Fruit fly (Drosophila melanogaster) whole organism, prepupa: Measurements from ENCODE around the gene CG18558.
A peak's percentile ranks its signal among the peaks of the same experiment; 100 is the strongest.

ENCODE experiments used
- Blimp-1 ChIP-seq: fragments of 200-800 bp; sonication (Bioruptor generic); optimal IDR thresholded peaks from 3 replicates; lab custom pipeline; 2017; ENCODE audit warnings: missing biosample characterization, missing genetic modification characterization, mild to moderate bottlenecking, moderate library complexity, missing genetic modification reagents
- CG10631 ChIP-seq: fragments of 200-800 bp; sonication (Bioruptor generic); optimal IDR thresholded peaks from 2 replicates; lab custom pipeline; 2016; ENCODE audit warnings: missing biosample characterization, missing genetic modification characterization
- CG10669 ChIP-seq: fragments of 200-800 bp; sonication (Bioruptor generic); optimal IDR thresholded peaks from 3 replicates; lab custom pipeline; 2018; ENCODE audit warnings: missing biosample characterization, mild to moderate bottlenecking, missing genetic modification characterization, moderate library complexity
- CG11294 ChIP-seq: fragments of 200-800 bp; sonication (Bioruptor generic); IDR thresholded peaks from 2 replicates; pipeline ENCODE4 v1.3.6; 2022; ENCODE audit warnings: missing biosample characterization, missing genetic modification characterization
- CG11762 ChIP-seq: fragments of 200-800 bp; sonication (Bioruptor generic); optimal IDR thresholded peaks from 3 replicates; lab custom pipeline; 2016; ENCODE audit warnings: missing biosample characterization, missing genetic modification characterization; ENCODE audit not compliant: insufficient read depth
- CG11902 ChIP-seq: fragments of 200-800 bp; sonication (Bioruptor generic); optimal IDR thresholded peaks from 3 replicates; lab custom pipeline; 2016; ENCODE audit warnings: missing biosample characterization, missing genetic modification characterization
- CG15336 ChIP-seq: fragments of 200-800 bp; sonication (Bioruptor generic); IDR thresholded peaks from 2 replicates; pipeline ENCODE4 v1.3.6; 2022; ENCODE audit warnings: missing biosample characterization, missing genetic modification characterization
- CG1621 ChIP-seq: fragments of 200-800 bp; sonication (Bioruptor generic); optimal IDR thresholded peaks from 3 replicates; lab custom pipeline; 2018; ENCODE audit warnings: missing biosample characterization, mild to moderate bottlenecking, missing genetic modification characterization
- CG16779 ChIP-seq: fragments of 200-800 bp; sonication (Bioruptor generic); optimal IDR thresholded peaks from 3 replicates; lab custom pipeline; 2017; ENCODE audit warnings: missing biosample characterization, mild to moderate bottlenecking, missing genetic modification characterization
- CG31627 ChIP-seq: fragments of 200-800 bp; sonication (Bioruptor generic); optimal IDR thresholded peaks from 3 replicates; lab custom pipeline; 2016; ENCODE audit warnings: missing biosample characterization, missing genetic modification characterization
- CG32006 ChIP-seq: fragments of 200-800 bp; sonication (Bioruptor generic); optimal IDR thresholded peaks from 3 replicates; lab custom pipeline; 2017; ENCODE audit warnings: missing biosample characterization, mild to moderate bottlenecking, missing genetic modification characterization
- CG34406 ChIP-seq: fragments of 200-800 bp; sonication (Bioruptor generic); optimal IDR thresholded peaks from 3 replicates; lab custom pipeline; 2016; ENCODE audit warnings: missing biosample characterization, missing genetic modification characterization
- CG3919 ChIP-seq: fragments of 200-800 bp; sonication (Bioruptor generic); optimal IDR thresholded peaks from 3 replicates; lab custom pipeline; 2016; ENCODE audit warnings: missing biosample characterization, missing genetic modification characterization
- CG4318 ChIP-seq: fragments of 200-800 bp; sonication (Bioruptor generic); optimal IDR thresholded peaks from 3 replicates; lab custom pipeline; 2017; ENCODE audit warnings: missing biosample characterization, mild to moderate bottlenecking, missing genetic modification characterization
- CG6163 ChIP-seq: fragments of 200-800 bp; sonication (Bioruptor generic); IDR thresholded peaks from 3 replicates; pipeline ENCODE4 v1.3.6; 2022; ENCODE audit warnings: missing biosample characterization, missing genetic modification characterization
- CG6854 ChIP-seq: fragments of 200-800 bp; sonication (Bioruptor generic); optimal IDR thresholded peaks from 2 replicates; lab custom pipeline; 2017; ENCODE audit warnings: missing biosample characterization, mild to moderate bottlenecking, missing genetic modification characterization
- CG7368 ChIP-seq: fragments of 200-800 bp; sonication (Bioruptor generic); optimal IDR thresholded peaks from 3 replicates; lab custom pipeline; 2016; ENCODE audit warnings: missing biosample characterization, missing genetic modification characterization
- CG8119 ChIP-seq: fragments of 200-800 bp; sonication (Bioruptor generic); IDR thresholded peaks from 3 replicates; pipeline ENCODE4 v1.3.6; 2022; ENCODE audit warnings: missing biosample characterization, missing genetic modification characterization
- CG8319 ChIP-seq: fragments of 200-800 bp; sonication (Bioruptor generic); optimal IDR thresholded peaks from 3 replicates; lab custom pipeline; 2016; ENCODE audit warnings: missing biosample characterization, missing genetic modification characterization
- CG8632 ChIP-seq: fragments of 200-800 bp; sonication (Bioruptor generic); optimal IDR thresholded peaks from 3 replicates; lab custom pipeline; 2016; ENCODE audit warnings: missing biosample characterization, missing genetic modification characterization
- CG9139 ChIP-seq: fragments of 200-800 bp; sonication (Bioruptor generic); optimal IDR thresholded peaks from 3 replicates; lab custom pipeline; 2017; ENCODE audit warnings: missing biosample characterization, mild to moderate bottlenecking, missing genetic modification characterization
- Eip75B ChIP-seq: fragments of 200-800 bp; sonication (Bioruptor generic); optimal IDR thresholded peaks from 3 replicates; lab custom pipeline; 2016; ENCODE audit warnings: missing biosample characterization, missing genetic modification characterization
- Eip78C ChIP-seq: fragments of 200-800 bp; sonication (Bioruptor generic); peaks from one replicate; lab custom pipeline; 2016; ENCODE audit warnings: missing biosample characterization, missing genetic modification characterization
- Eip93F ChIP-seq: fragments of 200-800 bp; sonication (Bioruptor generic); optimal IDR thresholded peaks from 2 replicates; lab custom pipeline; 2016; ENCODE audit warnings: missing biosample characterization, mild to moderate bottlenecking, missing genetic modification characterization
- Ets21C ChIP-seq: fragments of 200-800 bp; sonication (Bioruptor generic); optimal IDR thresholded peaks from 3 replicates; lab custom pipeline; 2016; ENCODE audit warnings: missing biosample characterization, missing genetic modification characterization
- Gug ChIP-seq: fragments of 200-800 bp; sonication (Bioruptor generic); IDR thresholded peaks from 2 replicates; pipeline ENCODE4 v1.3.6; 2022; ENCODE audit warnings: missing biosample characterization, missing genetic modification characterization
- Hr38 ChIP-seq: sonication (Bioruptor generic); optimal IDR thresholded peaks from 2 replicates; lab custom pipeline; 2016; ENCODE audit warnings: missing biosample characterization, missing genetic modification characterization
- Hr39 ChIP-seq: fragments of 200-800 bp; sonication (Bioruptor generic); optimal IDR thresholded peaks from 2 replicates; lab custom pipeline; 2016; ENCODE audit warnings: missing biosample characterization, missing genetic modification characterization
- Hr4 ChIP-seq: fragments of 200-800 bp; sonication (Bioruptor generic); optimal IDR thresholded peaks from 3 replicates; lab custom pipeline; 2016; ENCODE audit warnings: missing biosample characterization, missing genetic modification characterization
- Sox102F ChIP-seq: fragments of 200-800 bp; sonication (Bioruptor generic); optimal IDR thresholded peaks from 2 replicates; lab custom pipeline; 2016; ENCODE audit warnings: missing biosample characterization, mild to moderate bottlenecking, missing genetic modification characterization
- Sox14 ChIP-seq: fragments of 200-800 bp; sonication (Bioruptor generic); optimal IDR thresholded peaks from 3 replicates; lab custom pipeline; 2016; ENCODE audit warnings: missing biosample characterization, missing genetic modification characterization
- dac ChIP-seq: fragments of 200-800 bp; sonication (Bioruptor generic); optimal IDR thresholded peaks from 2 replicates; lab custom pipeline; 2017; ENCODE audit warnings: missing biosample characterization, mild to moderate bottlenecking, missing genetic modification characterization
- esn ChIP-seq: fragments of 200-800 bp; sonication (Bioruptor generic); optimal IDR thresholded peaks from 2 replicates; lab custom pipeline; 2016; ENCODE audit warnings: missing biosample characterization, mild to moderate bottlenecking, missing genetic modification characterization, moderate library complexity
- fd59A ChIP-seq: fragments of 200-800 bp; sonication (Bioruptor generic); optimal IDR thresholded peaks from 2 replicates; lab custom pipeline; 2017; ENCODE audit warnings: missing biosample characterization, mild to moderate bottlenecking, missing genetic modification characterization, missing genetic modification reagents
- fd85E ChIP-seq: fragments of 200-800 bp; sonication (Bioruptor generic); optimal IDR thresholded peaks from 3 replicates; lab custom pipeline; 2016; ENCODE audit warnings: missing biosample characterization, missing genetic modification characterization
- fkh ChIP-seq: fragments of 200-800 bp; sonication (Bioruptor generic); optimal IDR thresholded peaks from 3 replicates; lab custom pipeline; 2017; ENCODE audit warnings: missing biosample characterization, mild to moderate bottlenecking, missing genetic modification characterization, moderate library complexity
- lz ChIP-seq: fragments of 200-800 bp; sonication (Bioruptor generic); optimal IDR thresholded peaks from 3 replicates; lab custom pipeline; 2016; ENCODE audit warnings: missing biosample characterization, missing genetic modification characterization
- pdm3 ChIP-seq: fragments of 200-800 bp; sonication (Bioruptor generic); optimal IDR thresholded peaks from 3 replicates; lab custom pipeline; 2016; ENCODE audit warnings: missing biosample characterization, missing genetic modification characterization
- salr ChIP-seq, 2 experiments: fragments of 200-800 bp; sonication (Bioruptor generic); optimal IDR thresholded peaks; 3 replicates each; lab custom pipeline; 2016 to 2018; ENCODE audit warnings: missing biosample characterization in 2 of 2, missing genetic modification characterization in 2 of 2, mild to moderate bottlenecking in 1 of 2
- svp ChIP-seq: fragments of 200-800 bp; sonication (Bioruptor generic); peaks from one replicate; lab custom pipeline; 2016; ENCODE audit warnings: missing biosample characterization, missing genetic modification characterization
- topi ChIP-seq: fragments of 200-800 bp; sonication (Bioruptor generic); optimal IDR thresholded peaks from 3 replicates; lab custom pipeline; 2016; ENCODE audit warnings: missing biosample characterization, missing genetic modification characterization
- vri ChIP-seq: fragments of 200-800 bp; sonication (Bioruptor generic); optimal IDR thresholded peaks from 3 replicates; lab custom pipeline; 2016; ENCODE audit warnings: missing biosample characterization, mild to moderate bottlenecking, missing genetic modification characterization

Gene CG18558

dm6 chr2L:2874542-2875194, 30.4 kb upstream of the CG18558 start, which contains the start of gene CG8814 (continued):
- TF ChIP-seq Blimp-1 (GFP tag; lab: Kevin White, UChicago): peak; percentile 46
- TF ChIP-seq CG10669 (GFP tag; lab: Kevin White, UChicago): peak; percentile 37
- TF ChIP-seq Eip78C: peak; percentile 79
- peak; percentile 39 for TF ChIP-seq CG4318
- TF ChIP-seq CG1621 (tag; lab: Kevin White, UChicago): peak; percentile 39
- no peak for TF ChIP-seq CG8319 (GFP tag; lab: Kevin White, UChicago)
- peak; percentile 69 for TF ChIP-seq CG32006 (GFP tag; lab: Kevin White, UChicago)
- TF ChIP-seq CG31627 (GFP tag; lab: Kevin White, UChicago): peak; percentile 69
- TF ChIP-seq Sox14 (GFP tag; lab: Kevin White, UChicago): peak; percentile 26
- TF ChIP-seq Hr4 (GFP tag; lab: Kevin White, UChicago): peak; percentile 71
- peak; percentile 67 for TF ChIP-seq fkh
- TF ChIP-seq pdm3 (GFP tag; lab: Kevin White, UChicago): peak; percentile 50
- TF ChIP-seq Eip93F: peak; percentile 68
- TF ChIP-seq CG16779: peak; percentile 92
- no peak for TF ChIP-seq CG7368 (GFP tag; lab: Kevin White, UChicago)
- peak; percentile 71 for TF ChIP-seq esn
- peak; percentile 56 for TF ChIP-seq Ets21C (GFP tag; lab: Kevin White, UChicago)
- TF ChIP-seq Eip75B (GFP tag; lab: Kevin White, UChicago): peak; percentile 18

dm6 chr2L:2874185-2874541, 29.9 kb upstream of the CG18558 start, which contains the start of gene Ifrd1:
Gene Ifrd1, minus strand, starts transcription at chr2L:2874489.
- TF ChIP-seq CG6163 (GFP tag; lab: Robert Waterston, UW) (peak; percentile 29; the same call in 1 of the 3 replicates), fd85E (GFP tag; lab: Kevin White, UChicago) (peak; percentile 2), esn (no peak), vri (GFP tag; lab: Kevin White, UChicago) (peak; percentile 23)

dm6 chr2L:2873729-2874127, 29.4 kb upstream of the CG18558 start:
- TF ChIP-seq Eip78C: peak; percentile 19
- TF ChIP-seq CG11762 (GFP tag; lab: Kevin White, UChicago): no peak

- peak; percentile 1 for TF ChIP-seq CG8632
- no peak for TF ChIP-seq CG1621 (tag; lab: Kevin White, UChicago)
- peak; percentile 89 for TF ChIP-seq Eip78C
- TF ChIP-seq Hr38 (GFP tag; lab: Kevin White, UChicago): no peak
- TF ChIP-seq CG34406: peak; percentile 55
- TF ChIP-seq CG4318: no peak
- TF ChIP-seq CG3919 (GFP tag; lab: Kevin White, UChicago): peak; percentile 50
- peak; percentile 59 for TF ChIP-seq vri (GFP tag; lab: Kevin White, UChicago)
- peak; percentile 8 for TF ChIP-seq dac (GFP tag; lab: Kevin White, UChicago)
- TF ChIP-seq CG10631: peak; percentile 41
- peak; percentile 37 for TF ChIP-seq CG11762 (GFP tag; lab: Kevin White, UChicago)
- TF ChIP-seq pdm3 (GFP tag; lab: Kevin White, UChicago): no peak
- peak; percentile 55 for TF ChIP-seq CG15336
- TF ChIP-seq CG8319 (GFP tag; lab: Kevin White, UChicago): no peak
- no peak for TF ChIP-seq fkh
- TF ChIP-seq svp (GFP tag; lab: Kevin White, UChicago): peak; percentile 84
- peak; percentile 55 for TF ChIP-seq Eip75B (GFP tag; lab: Kevin White, UChicago)
- peak; percentile 80 for TF ChIP-seq Sox14 (GFP tag; lab: Kevin White, UChicago)
- peak; percentile 39 for TF ChIP-seq Sox102F (GFP tag; lab: Kevin White, UChicago)
- peak; percentile 57 for TF ChIP-seq topi (GFP tag; lab: Kevin White, UChicago)
- no peak for TF ChIP-seq CG9139
- peak in 1 of 2 experiments; percentile 31 for TF ChIP-seq salr (GFP tag; optimal IDR thresholded peaks at IDR 0.05; lab: Kevin White, UChicago)
- TF ChIP-seq Gug (GFP tag; lab: Robert Waterston, UW): 0 out of 2 replicates have a peak, but pooled peaks have one; percentile 22
- peak; percentile 47 for TF ChIP-seq CG11294 (GFP tag; lab: Robert Waterston, UW)
- TF ChIP-seq Hr39 (GFP tag; lab: Kevin White, UChicago): peak; percentile 50
- no peak for TF ChIP-seq CG6854
- TF ChIP-seq CG8119 (GFP tag; lab: Robert Waterston, UW): peak; percentile 70; the same call in 2 of the 3 replicates
- peak; percentile 37 for TF ChIP-seq Ets21C (GFP tag; lab: Kevin White, UChicago)
- TF ChIP-seq lz (GFP tag; lab: Kevin White, UChicago): peak; percentile 61
- peak; percentile 38 for TF ChIP-seq fd59A (GFP tag; lab: Kevin White, UChicago)
- no peak for TF ChIP-seq CG11902 (GFP tag; lab: Kevin White, UChicago)
Measured at dm6 chr2L:2872968-2873728, 28.8 kb upstream of the CG18558 start.
